Worm (Caenorhabditis elegans): ENCODE data around the gene F13E9.12.

The F13E9.12 gene

ce11 chrIV:10902476-10902875 lies 28.0 kb upstream of the F13E9.12 start:
- TF ChIP-seq aha-1 (tag) (peak; percentile 90), hmg-1.1 (GFP tag; IDR thresholded peaks at IDR 0.05) (no peak)

ce11 chrIV:10900083-10900482 lies 25.7 kb upstream of the F13E9.12 start, which contains the start of gene srlf-30:
TSS of gene srlf-30 (plus strand) at chrIV:10900383.
- TF ChIP-seq vab-7 (GFP tag; IDR thresholded peaks at IDR 0.05) (no peak), dmd-9 (GFP tag; IDR thresholded peaks at IDR 0.05) (no peak), nhr-6 (tag; optimal IDR thresholded peaks at IDR 0.05) (no peak)

- TF ChIP-seq lsy-2 (tag; optimal IDR thresholded peaks at IDR 0.05) (no peak), lin-13 (GFP tag; optimal IDR thresholded peaks at IDR 0.05) (no peak), zip-2 (tag; optimal IDR thresholded peaks at IDR 0.05) (no peak)
These were observed 24.7 kb upstream of the F13E9.12 start, which contains the start of the genes F13E9.9 and F13E9.19 for ce11 chrIV:10899091-10899490. TSS of gene F13E9.9 (minus strand) at chrIV:10899191. TSS of gene F13E9.19 (plus strand) at chrIV:10899406.

- TF ChIP-seq saeg-2 (GFP tag; IDR thresholded peaks at IDR 0.05) (no peak), aha-1 (tag) (peak; percentile 48), unc-62 (GFP tag; optimal IDR thresholded peaks at IDR 0.05 in 1 of 2) (peak in 1 of 2 experiments; percentile 92), unc-62 (tag; optimal IDR thresholded peaks at IDR 0.05) (no peak)
These were observed 23.7 kb upstream of the F13E9.12 start for ce11 chrIV:10898160-10898559.

ce11 chrIV:10896512-10896911 lies 22.1 kb upstream of the F13E9.12 start, which contains the start of gene srlf-13:
TSS of gene srlf-13 (minus strand) at chrIV:10896612.
- no peak for TF ChIP-seq F44E2.7 (GFP tag; IDR thresholded peaks at IDR 0.05)
- no peak for TF ChIP-seq daf-16 (GFP tag; optimal IDR thresholded peaks at IDR 0.05)
- TF ChIP-seq daf-16 (tag; optimal IDR thresholded peaks at IDR 0.05): no peak
- no peak for TF ChIP-seq lsy-2 (tag; optimal IDR thresholded peaks at IDR 0.05)
- no peak for TF ChIP-seq madf-9 (GFP tag; conservative IDR thresholded peaks at IDR 0.05)
- TF ChIP-seq Y75B8A.6 (GFP tag; IDR thresholded peaks at IDR 0.05): no peak
- no peak for TF ChIP-seq daf-12 (tag; optimal IDR thresholded peaks at IDR 0.05)
- no peak for TF ChIP-seq set-16 (GFP tag; IDR thresholded peaks at IDR 0.05)
- no peak for TF ChIP-seq mdl-1 (tag; optimal IDR thresholded peaks at IDR 0.05)
- no peak for TF ChIP-seq nhr-111 (GFP tag; optimal IDR thresholded peaks at IDR 0.05)
- TF ChIP-seq mes-2 (tag; optimal IDR thresholded peaks at IDR 0.05; ENCODE audit: poor library complexity, severe bottlenecking): no peak

- TF ChIP-seq aha-1 (tag): peak; percentile 65
- no peak for TF ChIP-seq ZK546.5 (tag; optimal IDR thresholded peaks at IDR 0.05)
These were observed 19.8 kb upstream of the F13E9.12 start, which contains the start of gene srlf-14 for ce11 chrIV:10894255-10894654. TSS of gene srlf-14 (minus strand) at chrIV:10894355.

- no peak for TF ChIP-seq mxl-3 (GFP tag; optimal IDR thresholded peaks at IDR 0.05)
- TF ChIP-seq dve-1 (tag; optimal IDR thresholded peaks at IDR 0.05; ENCODE audit: insufficient read depth): no peak
- no peak for TF ChIP-seq dmd-9 (GFP tag; IDR thresholded peaks at IDR 0.05)
- no peak for TF ChIP-seq lin-29 (GFP tag; IDR thresholded peaks at IDR 0.05)
- no peak for TF ChIP-seq daf-16 (GFP tag; optimal IDR thresholded peaks at IDR 0.05)
- no peak for TF ChIP-seq daf-16 (tag; optimal IDR thresholded peaks at IDR 0.05)
These were observed 17.6 kb upstream of the F13E9.12 start, which contains the start of gene srlf-12 for ce11 chrIV:10891993-10892392. TSS of gene srlf-12 (minus strand) at chrIV:10892093.

ce11 chrIV:10889820-10890462 lies 15.5 kb upstream of the F13E9.12 start, which contains the start of gene F13E9.15:
TSS of gene F13E9.15 (minus strand) at chrIV:10889870.
- no peak for TF ChIP-seq F49E8.2 (tag; optimal IDR thresholded peaks at IDR 0.05; ENCODE audit: borderline replicate concordance)
- TF ChIP-seq lir-3 (tag; optimal IDR thresholded peaks at IDR 0.05): no peak
- TF ChIP-seq hmg-1.1 (GFP tag; IDR thresholded peaks at IDR 0.05): no peak
- TF ChIP-seq F44E2.7 (GFP tag; IDR thresholded peaks at IDR 0.05): no peak
- no peak for TF ChIP-seq madf-9 (GFP tag; conservative IDR thresholded peaks at IDR 0.05)
- TF ChIP-seq ceh-20 (GFP tag; IDR thresholded peaks at IDR 0.05): no peak
- TF ChIP-seq nhr-111 (GFP tag; optimal IDR thresholded peaks at IDR 0.05): no peak
- TF ChIP-seq mdt-29 (GFP tag; IDR thresholded peaks at IDR 0.05): no peak

Measured in whole organism, L4 larva.